Worm (Caenorhabditis elegans) whole organism, L1 larva: Measurements from ENCODE around the gene thn-1.

Experiments used
- C16A3.4 ChIP-seq: fragments of 150-350 bp; optimal IDR thresholded peaks from 2 replicates; lab custom pipeline; 2014; ENCODE audit warnings: missing biosample characterization, missing genetic modification characterization
- C34B4.2 ChIP-seq: sonication (generic microtip); optimal IDR thresholded peaks from 2 replicates; lab custom pipeline; 2017; ENCODE audit warnings: mild to moderate bottlenecking, missing genetic modification characterization, missing compliant biosample characterization
- F16B12.6 ChIP-seq: fragments of 150-350 bp; optimal IDR thresholded peaks from 2 replicates; lab custom pipeline; 2014; ENCODE audit warnings: missing biosample characterization, missing genetic modification characterization
- ama-1 ChIP-seq: fragments of 150-350 bp; optimal IDR thresholded peaks from 2 replicates; lab custom pipeline; 2014
- blmp-1 ChIP-seq: fragments of 150-350 bp; optimal IDR thresholded peaks from 2 replicates; lab custom pipeline; 2014; ENCODE audit warnings: missing biosample characterization, missing genetic modification characterization
- ceh-90 ChIP-seq: sonication (generic microtip); optimal IDR thresholded peaks from 2 replicates; lab custom pipeline; 2016; ENCODE audit warnings: missing genetic modification characterization, missing compliant biosample characterization
- efl-3 ChIP-seq: fragments of 200-800 bp; sonication (Bioruptor generic); optimal IDR thresholded peaks from 2 replicates; lab custom pipeline; 2018; ENCODE audit warnings: mild to moderate bottlenecking, missing genetic modification characterization, missing compliant biosample characterization
- egl-13 ChIP-seq: sonication (generic microtip); optimal IDR thresholded peaks from 2 replicates; lab custom pipeline; 2016; ENCODE audit warnings: missing genotype, missing genetic modification reagents, missing genetic modification characterization, missing compliant biosample characterization
- egl-27 ChIP-seq, 2 experiments: fragments of 150-350 bp in 1 of 2; sonication (generic microtip); optimal IDR thresholded peaks; 3 replicates each; lab custom pipeline; 2017 to 2018; ENCODE audit warnings: missing biosample characterization in 2 of 2, missing genetic modification characterization in 2 of 2, missing genetic modification reagents in 2 of 2
- elt-2 ChIP-seq: sonication (generic microtip); optimal IDR thresholded peaks from 2 replicates; lab custom pipeline; 2016; ENCODE audit warnings: missing genetic modification characterization, mild to moderate bottlenecking, inconsistent platforms, missing compliant biosample characterization, missing genetic modification reagents
- elt-3 ChIP-seq, 6 experiments: fragments of 150-350 bp in 1 of 6; sonication (generic microtip); optimal IDR thresholded peaks; 2 replicates each; lab custom pipeline; 2017 to 2018; ENCODE audit warnings: missing biosample characterization in 6 of 6, missing genetic modification characterization in 6 of 6, inconsistent platforms in 1 of 6
- ets-5 ChIP-seq: fragments of 200-800 bp; sonication (Bioruptor generic); IDR thresholded peaks from 2 replicates; pipeline ENCODE4 v1.3.6; 2022; ENCODE audit warnings: missing genetic modification characterization, missing compliant biosample characterization
- fkh-10 ChIP-seq: sonication (generic microtip); optimal IDR thresholded peaks from 2 replicates; lab custom pipeline; 2017; ENCODE audit warnings: missing biosample characterization, missing genetic modification reagents, missing genetic modification characterization
- fkh-4 ChIP-seq: sonication (generic microtip); optimal IDR thresholded peaks from 2 replicates; lab custom pipeline; 2016; ENCODE audit warnings: missing compliant biosample characterization, missing genetic modification characterization, borderline replicate concordance
- fos-1 ChIP-seq: fragments of 150-350 bp; optimal IDR thresholded peaks from 2 replicates; lab custom pipeline; 2014; ENCODE audit warnings: missing biosample characterization, missing genetic modification characterization
- isw-1 ChIP-seq: fragments of 200-800 bp; sonication (Bioruptor generic); IDR thresholded peaks from 2 replicates; pipeline ENCODE4 v1.3.6; 2022; ENCODE audit warnings: missing genetic modification characterization, missing compliant biosample characterization
- lin-13 ChIP-seq: fragments of 150-350 bp; optimal IDR thresholded peaks from 2 replicates; lab custom pipeline; 2014; ENCODE audit warnings: missing biosample characterization, missing genetic modification reagents, missing genetic modification characterization
- lin-39 ChIP-seq: fragments of 150-350 bp; optimal IDR thresholded peaks from 2 replicates; lab custom pipeline; 2014; ENCODE audit warnings: missing biosample characterization, missing genetic modification reagents, missing genetic modification characterization
- lir-3 ChIP-seq: sonication (generic microtip); optimal IDR thresholded peaks from 2 replicates; lab custom pipeline; 2016; ENCODE audit warnings: mild to moderate bottlenecking, missing genetic modification characterization, moderate library complexity, missing compliant biosample characterization; ENCODE audit not compliant: poor library complexity
- lsy-2 ChIP-seq, 2 experiments: fragments of 150-350 bp; optimal IDR thresholded peaks; 2 replicates each; lab custom pipeline; 2014; ENCODE audit warnings: missing biosample characterization in 2 of 2, missing genetic modification characterization in 2 of 2
- mab-9 ChIP-seq: fragments of 200-800 bp; sonication (Bioruptor generic); IDR thresholded peaks from 2 replicates; pipeline ENCODE4 v1.3.6; 2022; ENCODE audit warnings: missing genetic modification reagents, missing genetic modification characterization, missing compliant biosample characterization
- mep-1 ChIP-seq: fragments of 150-350 bp; optimal IDR thresholded peaks from 2 replicates; lab custom pipeline; 2014; ENCODE audit warnings: missing biosample characterization, missing genetic modification characterization
- nhr-19 ChIP-seq: fragments of 200-800 bp; sonication (Bioruptor generic); conservative IDR thresholded peaks from 2 replicates; pipeline ENCODE4 v1.3.6; 2022; ENCODE audit warnings: missing genetic modification characterization, missing compliant biosample characterization
- nhr-71 ChIP-seq: sonication (generic microtip); optimal IDR thresholded peaks from 2 replicates; lab custom pipeline; 2016; ENCODE audit warnings: mild to moderate bottlenecking, missing genetic modification characterization, moderate library complexity, missing compliant biosample characterization
- nhr-85 ChIP-seq: sonication (generic microtip); peaks from one replicate; lab custom pipeline; 2016; ENCODE audit warnings: missing genetic modification characterization, inconsistent platforms, missing compliant biosample characterization
- pqm-1 ChIP-seq: sonication (generic microtip); optimal IDR thresholded peaks from 3 replicates; lab custom pipeline; 2017; ENCODE audit warnings: missing biosample characterization, missing genetic modification characterization
- sptf-1 ChIP-seq: fragments of 150-350 bp; optimal IDR thresholded peaks from 2 replicates; lab custom pipeline; 2014; ENCODE audit warnings: missing biosample characterization, missing genetic modification characterization
- sup-37 ChIP-seq: fragments of 200-800 bp; sonication (Bioruptor generic); optimal IDR thresholded peaks from 2 replicates; lab custom pipeline; 2018; ENCODE audit warnings: mild to moderate bottlenecking, missing genetic modification characterization, missing compliant biosample characterization
- tbx-2 ChIP-seq: sonication (generic microtip); optimal IDR thresholded peaks from 2 replicates; lab custom pipeline; 2016; ENCODE audit warnings: missing genetic modification characterization, missing compliant biosample characterization
- tlp-1 ChIP-seq: fragments of 150-350 bp; optimal IDR thresholded peaks from 2 replicates; lab custom pipeline; 2014; ENCODE audit warnings: missing biosample characterization, missing genetic modification characterization
- unc-130 ChIP-seq: fragments of 150-350 bp; optimal IDR thresholded peaks from 2 replicates; lab custom pipeline; 2017; ENCODE audit warnings: missing biosample characterization, missing genetic modification characterization, inconsistent platforms
- zag-1 ChIP-seq: fragments of 150-350 bp; optimal IDR thresholded peaks from 2 replicates; lab custom pipeline; 2014; ENCODE audit warnings: missing biosample characterization, missing genetic modification characterization
- ztf-11 ChIP-seq, 2 experiments: sonication (generic microtip); optimal IDR thresholded peaks; 2 replicates each; lab custom pipeline; 2016 to 2017; ENCODE audit warnings: missing genetic modification characterization in 2 of 2, missing biosample characterization in 1 of 2, missing compliant biosample characterization in 1 of 2

Gene thn-1

DNA sequence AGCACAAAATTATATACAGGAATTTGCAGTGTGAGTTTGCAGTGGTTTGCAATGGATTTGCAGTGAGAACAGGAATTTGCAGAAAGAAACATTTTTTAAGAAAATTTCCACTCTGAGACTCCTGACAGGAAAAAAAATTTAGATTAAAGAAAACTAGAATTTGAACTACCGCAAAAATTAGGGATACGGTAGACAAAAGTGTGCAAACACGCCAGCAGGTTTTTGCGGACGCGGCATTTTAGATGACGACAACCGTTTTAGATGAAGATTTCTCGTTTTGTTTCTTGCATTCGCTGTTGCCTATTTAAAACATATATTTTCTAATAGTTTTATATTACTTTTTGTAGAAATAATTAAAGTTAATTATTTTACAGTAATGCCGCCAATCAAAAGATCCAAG lies 8.0 kb upstream of the thn-1 start, which contains the start of gene wdr-46 (continued):
- TF ChIP-seq C34B4.2 (tag; lab: Kevin White, UChicago) (no peak), ets-5 (GFP tag; lab: Robert Waterston, UW) (no peak), lin-39 (tag; lab: Kevin White, UChicago) (peak; percentile 83), fos-1 (tag; lab: Kevin White, UChicago) (peak; percentile 84), C16A3.4 (tag; lab: Kevin White, UChicago) (peak; percentile 87), blmp-1 (tag; lab: Kevin White, UChicago) (no peak), lsy-2 (tag; optimal IDR thresholded peaks at IDR 0.05; lab: Kevin White, UChicago) (peak; percentile 100), mab-9 (GFP tag; lab: Robert Waterston, UW) (peak; percentile 70; the same call in 1 of the 2 replicates)

DNA sequence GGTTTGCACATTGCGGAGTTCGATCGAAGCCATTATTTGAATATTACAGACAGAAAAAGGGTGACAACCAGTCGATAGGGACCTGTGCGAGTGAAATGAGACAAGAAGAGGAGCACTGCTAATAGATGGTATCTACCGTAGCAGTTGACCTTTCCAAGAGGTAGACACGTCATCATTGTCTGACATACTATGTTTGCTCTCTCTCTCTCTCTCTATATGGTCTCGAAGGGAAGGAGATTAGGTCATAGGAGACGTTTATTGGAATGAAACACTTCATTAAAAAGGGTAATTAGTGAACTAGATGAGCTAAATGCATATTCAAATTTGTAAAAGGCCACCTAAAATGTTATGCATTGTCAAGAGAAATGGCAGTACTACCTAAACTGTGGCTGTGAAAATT lies 3.9 kb upstream of the thn-1 start, which contains the start of gene atz-1:
Gene atz-1, minus strand, starts transcription at position 101 of the 400 bp plus-strand sequence.
- TF ChIP-seq ceh-90 (tag; lab: Kevin White, UChicago), result no peak
- no peak for TF ChIP-seq tlp-1 (tag; lab: Kevin White, UChicago)

DNA sequence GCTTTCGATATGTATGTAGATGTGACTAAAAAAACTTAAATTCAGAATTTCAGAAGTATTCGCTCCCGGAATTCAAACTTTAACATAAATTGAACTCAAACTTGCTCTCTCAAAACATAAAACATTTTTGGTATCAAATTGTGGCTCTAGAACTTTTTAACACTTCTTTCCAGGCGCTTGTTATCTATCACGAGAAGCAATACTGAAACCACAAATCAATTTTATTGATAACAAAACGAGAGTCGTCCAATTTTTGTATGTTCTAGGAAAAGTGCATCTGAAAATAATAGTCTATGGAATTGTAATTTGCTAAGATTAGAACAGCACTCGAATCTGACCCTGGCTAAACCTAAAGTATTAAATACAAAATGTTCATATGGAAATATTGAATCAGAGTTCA lies 965 bp upstream of the thn-1 start:
- TF ChIP-seq blmp-1 (tag; lab: Kevin White, UChicago) (no peak), sptf-1 (tag; lab: Kevin White, UChicago) (no peak), tbx-2 (tag; lab: Kevin White, UChicago) (no peak), ztf-11 (tag; optimal IDR thresholded peaks at IDR 0.05; lab: Kevin White, UChicago) (no peak), elt-2 (peak; percentile 54), unc-130 (tag; lab: Kevin White, UChicago) (no peak), fkh-10 (GFP tag; lab: Kevin White, UChicago) (no peak), tlp-1 (tag; lab: Kevin White, UChicago) (no peak)

DNA sequence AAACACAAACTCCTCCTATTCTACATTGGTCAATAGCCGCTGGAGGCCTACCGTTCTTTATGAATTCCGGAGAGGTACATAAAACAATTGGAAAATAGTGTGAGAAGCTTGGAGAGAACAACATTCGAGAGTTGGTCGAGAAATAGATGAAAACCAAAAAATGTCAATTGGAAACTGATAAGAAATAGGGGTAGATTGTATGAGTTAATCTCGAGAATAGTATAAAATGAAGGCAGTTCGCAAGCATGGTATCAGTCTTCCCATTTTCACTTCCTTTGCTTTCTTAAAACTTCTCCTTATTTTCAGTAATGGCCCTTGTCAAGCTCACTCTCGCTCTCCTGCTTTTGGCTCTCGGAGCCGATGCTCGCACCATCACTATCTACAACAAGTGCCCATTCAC lies 3.0 kb downstream of the thn-1 start, which contains the start of gene thn-2:
Gene thn-2, plus strand, starts transcription at position 307 of the 400 bp plus-strand sequence.
- TF ChIP-seq nhr-71 (no peak), ets-5 (GFP tag; lab: Robert Waterston, UW) (no peak), mep-1 (tag; lab: Kevin White, UChicago) (no peak), fkh-4 (tag; lab: Kevin White, UChicago) (no peak), lir-3 (no peak), zag-1 (no peak), ama-1 (lab: Kevin White, UChicago) (no peak), elt-3 (tag; optimal IDR thresholded peaks at IDR 0.05; lab: Kevin White, UChicago) (no peak), efl-3 (GFP tag; lab: Kevin White, UChicago) (no peak), sup-37 (no peak), pqm-1 (tag; lab: Kevin White, UChicago) (no peak), egl-13 (tag; lab: Kevin White, UChicago) (no peak), nhr-19 (GFP tag; lab: Robert Waterston, UW) (no peak), isw-1 (GFP tag; lab: Robert Waterston, UW) (no peak), F16B12.6 (no peak)

DNA sequence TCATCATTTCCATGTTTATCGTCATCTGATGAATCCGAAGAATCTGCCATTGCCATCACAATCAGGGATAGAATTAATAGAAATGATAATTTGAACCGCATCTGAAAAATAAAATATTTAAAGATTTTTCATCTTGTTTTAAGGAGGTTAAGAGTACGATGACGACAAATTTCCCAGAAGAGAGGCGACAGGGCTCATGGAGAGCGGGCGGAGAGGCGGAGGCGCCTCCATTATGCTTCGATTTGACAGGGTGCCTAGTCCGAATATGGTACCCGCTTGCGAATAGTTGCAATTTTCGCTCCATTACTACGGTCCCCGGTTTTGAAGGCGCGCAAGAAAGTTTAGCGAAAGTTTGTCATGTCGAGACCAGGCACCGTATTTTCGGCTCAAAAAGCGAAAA lies 5.2 kb downstream of the thn-1 start, which contains the start of gene F28D1.6:
Gene F28D1.6, minus strand, starts transcription at position 101 of the 400 bp plus-strand sequence.
- no peak for TF ChIP-seq fkh-4 (tag; lab: Kevin White, UChicago)
- no peak for TF ChIP-seq F16B12.6
- TF ChIP-seq fos-1 (tag; lab: Kevin White, UChicago), result no peak
- no peak for TF ChIP-seq lin-13

DNA sequence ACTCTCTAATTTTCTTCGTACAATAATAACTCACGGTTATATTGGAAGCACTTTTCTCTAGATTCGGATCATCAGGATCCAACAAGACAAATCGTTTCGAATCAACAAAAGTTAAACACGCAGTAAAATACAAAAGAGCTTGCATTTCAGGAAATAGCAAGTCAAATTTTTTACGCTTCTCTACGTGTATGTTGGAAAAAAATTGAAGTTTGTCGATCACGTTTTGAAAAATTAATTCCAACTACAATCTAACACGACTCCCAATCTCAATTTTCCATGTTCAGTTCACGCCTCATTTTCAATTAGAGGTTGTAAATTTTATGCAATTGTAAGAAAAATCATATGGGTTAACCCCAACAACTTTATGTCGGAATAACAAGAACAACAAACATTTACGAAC lies 10.1 kb downstream of the thn-1 start, which contains the start of gene spe-45:
Gene spe-45, minus strand, starts transcription at position 145 of the 400 bp plus-strand sequence.
- TF ChIP-seq egl-27 (tag; optimal IDR thresholded peaks at IDR 0.05; lab: Kevin White, UChicago), result no peak
- TF ChIP-seq nhr-85 (tag; lab: Kevin White, UChicago), result peak; percentile 33
- peak in 1 of 2 experiments; percentile 40 for TF ChIP-seq lsy-2 (tag; optimal IDR thresholded peaks at IDR 0.05; lab: Kevin White, UChicago)
